Worm (Caenorhabditis elegans): ENCODE results near the gene hsp-60.
A peak's percentile ranks its signal among the peaks of the same experiment; 100 is the strongest.

hsp-60 gene

ce11 chrIII:1612974-1613568 lies 6.5 kb upstream of the hsp-60 start:
- TF ChIP-seq dve-1 (tag; optimal IDR thresholded peaks at IDR 0.05; ENCODE audit: insufficient read depth): no peak
- no peak for TF ChIP-seq F49E8.2 (tag; optimal IDR thresholded peaks at IDR 0.05; ENCODE audit: borderline replicate concordance)
- TF ChIP-seq ceh-28 (tag; optimal IDR thresholded peaks at IDR 0.05): peak; percentile 98
- TF ChIP-seq egl-43 (GFP tag; IDR thresholded peaks at IDR 0.05): no peak
- peak; percentile 76 for TF ChIP-seq set-16 (GFP tag; IDR thresholded peaks at IDR 0.05)
- TF ChIP-seq unc-62 (GFP tag; optimal IDR thresholded peaks at IDR 0.05 in 1 of 2): peak in 1 of 2 experiments; percentile 10
- TF ChIP-seq unc-62 (tag; optimal IDR thresholded peaks at IDR 0.05): no peak
- no peak for TF ChIP-seq lim-7 (GFP tag; IDR thresholded peaks at IDR 0.05)
- TF ChIP-seq hmg-1.1 (GFP tag; IDR thresholded peaks at IDR 0.05): no peak
- TF ChIP-seq hlh-11 (tag; optimal IDR thresholded peaks at IDR 0.05): no peak
- TF ChIP-seq nhr-25 (tag; optimal IDR thresholded peaks at IDR 0.05; ENCODE audit: borderline replicate concordance, insufficient read depth): no peak
- TF ChIP-seq dmd-8 (GFP tag; IDR thresholded peaks at IDR 0.05): no peak

- no peak for TF ChIP-seq R02D3.7 (tag; optimal IDR thresholded peaks at IDR 0.05)
- no peak for TF ChIP-seq nhr-48 (tag; optimal IDR thresholded peaks at IDR 0.05)
- no peak for TF ChIP-seq dpl-1 (GFP tag; optimal IDR thresholded peaks at IDR 0.05)
- no peak for TF ChIP-seq ZK337.2 (GFP tag; IDR thresholded peaks at IDR 0.05)
- TF ChIP-seq dmd-9 (GFP tag; IDR thresholded peaks at IDR 0.05): no peak
- TF ChIP-seq jun-1 (tag; optimal IDR thresholded peaks at IDR 0.05): no peak
- no peak for TF ChIP-seq nhr-76 (tag; optimal IDR thresholded peaks at IDR 0.05)
- TF ChIP-seq daf-16 (GFP tag; optimal IDR thresholded peaks at IDR 0.05): no peak
- TF ChIP-seq daf-16 (tag; optimal IDR thresholded peaks at IDR 0.05): no peak
- TF ChIP-seq unc-39 (tag; optimal IDR thresholded peaks at IDR 0.05): no peak
- TF ChIP-seq T20F7.1 (GFP tag; optimal IDR thresholded peaks at IDR 0.05): no peak
- TF ChIP-seq nhr-25 (tag; optimal IDR thresholded peaks at IDR 0.05; ENCODE audit: borderline replicate concordance, insufficient read depth): no peak
- TF ChIP-seq mxl-3 (GFP tag; optimal IDR thresholded peaks at IDR 0.05): no peak
- no peak for TF ChIP-seq mdt-29 (GFP tag; IDR thresholded peaks at IDR 0.05)
- no peak for TF ChIP-seq aha-1 (tag)
- no peak for TF ChIP-seq nhr-6 (tag; optimal IDR thresholded peaks at IDR 0.05)
Observed at ce11 chrIII:1613933-1614332, 5.6 kb upstream of the hsp-60 start, which contains the start of gene Y22D7AL.9. Y22D7AL.9 (minus strand) TSS chrIII:1614033.

- TF ChIP-seq dmd-8 (GFP tag; IDR thresholded peaks at IDR 0.05): no peak
- no peak for TF ChIP-seq Y5F2A.4 (GFP tag; optimal IDR thresholded peaks at IDR 0.05)
- TF ChIP-seq Y75B8A.6 (GFP tag; IDR thresholded peaks at IDR 0.05): no peak
- no peak for TF ChIP-seq nhr-25 (tag; optimal IDR thresholded peaks at IDR 0.05; ENCODE audit: borderline replicate concordance, insufficient read depth)
- no peak for TF ChIP-seq Y48G9A.11 (GFP tag; IDR thresholded peaks at IDR 0.05)
- TF ChIP-seq ztf-11 (tag; optimal IDR thresholded peaks at IDR 0.05): no peak
- no peak for TF ChIP-seq spr-3 (GFP tag; optimal IDR thresholded peaks at IDR 0.05)
- no peak for TF ChIP-seq F44E2.7 (GFP tag; IDR thresholded peaks at IDR 0.05)
- no peak for TF ChIP-seq lin-39 (tag; optimal IDR thresholded peaks at IDR 0.05)
- no peak for TF ChIP-seq rbr-2 (tag; optimal IDR thresholded peaks at IDR 0.05)
- TF ChIP-seq dve-1 (tag; optimal IDR thresholded peaks at IDR 0.05; ENCODE audit: insufficient read depth): no peak
- TF ChIP-seq lir-3 (tag; optimal IDR thresholded peaks at IDR 0.05): no peak
- no peak for TF ChIP-seq F49E8.2 (tag; optimal IDR thresholded peaks at IDR 0.05; ENCODE audit: borderline replicate concordance)
- no peak for TF ChIP-seq lin-13 (GFP tag; optimal IDR thresholded peaks at IDR 0.05)
- TF ChIP-seq vab-7 (GFP tag; IDR thresholded peaks at IDR 0.05): no peak
- TF ChIP-seq aha-1 (tag): no peak
Observed at ce11 chrIII:1614412-1614811, 5.1 kb upstream of the hsp-60 start.
